Fruit fly (Drosophila melanogaster): ENCODE results near the gene CREG.

The CREG gene

DNA sequence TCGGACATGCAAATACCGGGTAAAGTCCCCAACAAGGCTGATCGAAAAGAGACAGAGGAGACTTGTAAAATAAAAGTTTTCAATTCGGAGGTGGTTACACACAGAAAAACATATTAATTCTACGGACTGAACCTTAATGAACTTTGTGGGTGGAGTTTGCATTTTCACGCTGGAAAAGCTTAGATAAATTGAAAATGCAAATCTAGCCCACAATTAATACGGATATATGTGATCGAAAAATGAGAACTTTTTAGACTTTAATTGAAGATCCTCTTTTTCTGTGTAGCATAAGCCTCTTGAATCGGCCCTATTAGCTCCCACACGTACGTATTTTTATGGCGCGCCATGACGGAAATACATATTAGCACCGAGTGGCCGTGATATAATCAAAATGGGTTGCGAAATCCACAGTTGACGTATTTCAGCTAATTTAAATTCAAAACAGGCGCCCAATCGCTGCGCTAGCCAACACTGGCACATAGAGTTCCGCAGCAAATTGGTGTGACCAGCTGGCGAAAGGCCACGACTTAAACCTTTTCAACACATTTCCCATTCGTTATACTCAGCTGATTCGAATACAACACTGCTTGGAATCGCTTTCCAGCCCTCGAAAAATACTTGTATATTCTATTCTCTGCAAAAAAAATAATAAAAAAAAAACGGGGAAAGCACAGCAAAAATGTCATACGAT lies 9.0 kb downstream of the CREG start (continued):
- TF ChIP-seq CG32772 (GFP tag; IDR thresholded peaks at IDR 0.05) (peak; percentile 71), HLH4C (GFP tag; IDR thresholded peaks at IDR 0.05; ENCODE audit: partially characterized antibody) (no peak), CG13287 (GFP tag; IDR thresholded peaks at IDR 0.05; ENCODE audit: partially characterized antibody) (peak; percentile 64), tup (GFP tag; optimal IDR thresholded peaks at IDR 0.05) (peak; percentile 63), CG3281 (GFP tag; optimal IDR thresholded peaks at IDR 0.05) (peak; percentile 71), eyg (GFP tag; optimal IDR thresholded peaks at IDR 0.05) (no peak), ssp (GFP tag; IDR thresholded peaks at IDR 0.05) (peak; percentile 57; the same call in 1 of the 2 replicates), Mrtf (GFP tag; IDR thresholded peaks at IDR 0.05) (peak; percentile 62; the same call in 2 of the 3 replicates), usp (GFP tag; optimal IDR thresholded peaks at IDR 0.05) (no peak), crp (GFP tag; optimal IDR thresholded peaks at IDR 0.05) (peak; percentile 91 to 99), ttk (GFP tag; IDR thresholded peaks at IDR 0.05) (peak; percentile 35; the same call in 1 of the 2 replicates), insv (GFP tag; optimal IDR thresholded peaks at IDR 0.05) (peak in 1 of 2 experiments; percentile 36), fd102C (GFP tag; optimal IDR thresholded peaks at IDR 0.05) (peak; percentile 24), Hey (tag; optimal IDR thresholded peaks at IDR 0.05) (no peak), CG8944 (GFP tag; optimal IDR thresholded peaks at IDR 0.05) (peak; percentile 56), pho (GFP tag; optimal IDR thresholded peaks at IDR 0.05) (peak; percentile 56), E2f1 (GFP tag; IDR thresholded peaks at IDR 0.05) (0 out of 2 replicates have a peak, but pooled peaks have one; percentile 18), Abd-B (GFP tag; optimal IDR thresholded peaks at IDR 0.05) (no peak), CG10462 (GFP tag; optimal IDR thresholded peaks at IDR 0.05) (no peak), MESR4 (GFP tag; optimal IDR thresholded peaks at IDR 0.05) (peak; percentile 71), hb (GFP tag; IDR thresholded peaks at IDR 0.05; ENCODE audit: partially characterized antibody) (no peak), chif (GFP tag; optimal IDR thresholded peaks at IDR 0.05) (peak; percentile 55 to 56), Hr3 (GFP tag; optimal IDR thresholded peaks at IDR 0.05) (peak; percentile 2), CG13624 (GFP tag; optimal IDR thresholded peaks at IDR 0.05) (peak; percentile 80), CG18599 (GFP tag; optimal IDR thresholded peaks at IDR 0.05) (peak; percentile 67), Ada2b (GFP tag; IDR thresholded peaks at IDR 0.05) (peak; percentile 72), pnt (GFP tag; optimal IDR thresholded peaks at IDR 0.05) (no peak), Meics (GFP tag; optimal IDR thresholded peaks at IDR 0.05) (peak; percentile 68), tna (GFP tag; IDR thresholded peaks at IDR 0.05; ENCODE audit: partially characterized antibody) (no peak; the same call in 1 of the 2 replicates), CG15269 (tag; optimal IDR thresholded peaks at IDR 0.05) (peak; percentile 75), CG7745 (tag; optimal IDR thresholded peaks at IDR 0.05) (no peak), pan (optimal IDR thresholded peaks at IDR 0.05) (no peak), pan (GFP tag; optimal IDR thresholded peaks at IDR 0.05 in 1 of 2, IDR thresholded peaks at IDR 0.05 in 1 of 2) (peak in 1 of 2 experiments; percentile 44), lab (GFP tag; optimal IDR thresholded peaks at IDR 0.05) (peak; percentile 76), nerfin-2 (GFP tag; IDR thresholded peaks at IDR 0.05; ENCODE audit: partially characterized antibody) (no peak), Jarid2 (GFP tag; optimal IDR thresholded peaks at IDR 0.05) (peak; percentile 28), CG30020 (tag; optimal IDR thresholded peaks at IDR 0.05) (peak; percentile 31), Opbp (GFP tag; IDR thresholded peaks at IDR 0.05; ENCODE audit: partially characterized antibody) (peak; percentile 72), CG15514 (GFP tag; optimal IDR thresholded peaks at IDR 0.05) (peak; percentile 91), Gsc (GFP tag; IDR thresholded peaks at IDR 0.05) (no peak), knrl (GFP tag; IDR thresholded peaks at IDR 0.05; ENCODE audit: partially characterized antibody) (peak; percentile 39; the same call in 1 of the 3 replicates), psq (GFP tag; optimal IDR thresholded peaks at IDR 0.05) (no peak), CG32532 (GFP tag; IDR thresholded peaks at IDR 0.05) (peak; percentile 63), Ssrp (tag; optimal IDR thresholded peaks at IDR 0.05) (no peak), CG17361 (GFP tag; IDR thresholded peaks at IDR 0.05) (peak; percentile 49; the same call in 1 of the 3 replicates), CG18262 (tag; optimal IDR thresholded peaks at IDR 0.05) (peak; percentile 28), CG13775 (GFP tag; optimal IDR thresholded peaks at IDR 0.05) (peak; percentile 38), CrebB (tag; optimal IDR thresholded peaks at IDR 0.05) (peak; percentile 34)
